Worm (Caenorhabditis elegans) whole organism, L1 larva: Measurements from ENCODE around the gene mup-4.

ENCODE experiments used
- C04F5.9 ChIP-seq: sonication (generic microtip); optimal IDR thresholded peaks from 2 replicates; lab custom pipeline; 2016; ENCODE audit warnings: missing genetic modification characterization, missing compliant biosample characterization
- C16A3.4 ChIP-seq: fragments of 150-350 bp; optimal IDR thresholded peaks from 2 replicates; lab custom pipeline; 2014; ENCODE audit warnings: missing biosample characterization, missing genetic modification characterization
- C34B4.2 ChIP-seq: sonication (generic microtip); optimal IDR thresholded peaks from 2 replicates; lab custom pipeline; 2017; ENCODE audit warnings: mild to moderate bottlenecking, missing genetic modification characterization, missing compliant biosample characterization
- Y116A8C.19 ChIP-seq: sonication (generic microtip); optimal IDR thresholded peaks from 2 replicates; lab custom pipeline; 2016; ENCODE audit warnings: missing compliant biosample characterization, missing genetic modification characterization, borderline replicate concordance
- aha-1 ChIP-seq: fragments of 150-350 bp; optimal IDR thresholded peaks from 2 replicates; lab custom pipeline; 2014; ENCODE audit warnings: missing biosample characterization, missing genetic modification characterization
- alr-1 ChIP-seq: fragments of 200-800 bp; sonication (Bioruptor generic); optimal IDR thresholded peaks from 2 replicates; lab custom pipeline; 2018; ENCODE audit warnings: borderline replicate concordance, mild to moderate bottlenecking, missing genetic modification characterization, missing compliant biosample characterization
- ama-1 ChIP-seq: fragments of 150-350 bp; optimal IDR thresholded peaks from 2 replicates; lab custom pipeline; 2014
- blmp-1 ChIP-seq: fragments of 150-350 bp; optimal IDR thresholded peaks from 2 replicates; lab custom pipeline; 2014; ENCODE audit warnings: missing biosample characterization, missing genetic modification characterization
- ceh-63 ChIP-seq: fragments of 200-800 bp; sonication (Bioruptor generic); optimal IDR thresholded peaks from 2 replicates; lab custom pipeline; 2018; ENCODE audit warnings: mild to moderate bottlenecking, missing genetic modification characterization, missing compliant biosample characterization
- ceh-82 ChIP-seq, 3 experiments: fragments of 150-350 bp in 1 of 3; sonication (generic microtip) in 2 of 3; optimal IDR thresholded peaks; 2 replicates each; lab custom pipeline; 2014 to 2017; ENCODE audit warnings: missing biosample characterization in 3 of 3, missing genetic modification characterization in 3 of 3
- ceh-90 ChIP-seq: sonication (generic microtip); optimal IDR thresholded peaks from 2 replicates; lab custom pipeline; 2016; ENCODE audit warnings: missing genetic modification characterization, missing compliant biosample characterization
- dpl-1 ChIP-seq, 3 experiments: fragments of 150-350 bp in 2 of 3; sonication (generic microtip) in 1 of 3; optimal IDR thresholded peaks; 2 replicates each; lab custom pipeline; 2014 to 2017; ENCODE audit warnings: missing biosample characterization in 3 of 3, missing genetic modification characterization in 3 of 3, missing genetic modification reagents in 3 of 3
- dsc-1 ChIP-seq: sonication (generic microtip); optimal IDR thresholded peaks from 2 replicates; lab custom pipeline; 2016; ENCODE audit warnings: mild to moderate bottlenecking, missing genetic modification characterization, missing compliant biosample characterization
- efl-1 ChIP-seq, 4 experiments: fragments of 150-350 bp; optimal IDR thresholded peaks in 3 of 4; peaks in 1 of 4; 1 replicate in 1 of 4; 2 replicates in 3 of 4; lab custom pipeline; 2014; ENCODE audit warnings: missing biosample characterization in 2 of 4, missing genetic modification characterization in 2 of 4, missing genetic modification reagents in 2 of 4
- efl-3 ChIP-seq: fragments of 200-800 bp; sonication (Bioruptor generic); optimal IDR thresholded peaks from 2 replicates; lab custom pipeline; 2018; ENCODE audit warnings: mild to moderate bottlenecking, missing genetic modification characterization, missing compliant biosample characterization
- egl-13 ChIP-seq: sonication (generic microtip); optimal IDR thresholded peaks from 2 replicates; lab custom pipeline; 2016; ENCODE audit warnings: missing genotype, missing genetic modification reagents, missing genetic modification characterization, missing compliant biosample characterization
- elt-2 ChIP-seq: sonication (generic microtip); optimal IDR thresholded peaks from 2 replicates; lab custom pipeline; 2016; ENCODE audit warnings: missing genetic modification characterization, mild to moderate bottlenecking, inconsistent platforms, missing compliant biosample characterization, missing genetic modification reagents
- fkh-4 ChIP-seq: sonication (generic microtip); optimal IDR thresholded peaks from 2 replicates; lab custom pipeline; 2016; ENCODE audit warnings: missing compliant biosample characterization, missing genetic modification characterization, borderline replicate concordance
- fos-1 ChIP-seq: fragments of 150-350 bp; optimal IDR thresholded peaks from 2 replicates; lab custom pipeline; 2014; ENCODE audit warnings: missing biosample characterization, missing genetic modification characterization
- grh-1 ChIP-seq: fragments of 200-800 bp; sonication (Bioruptor generic); IDR thresholded peaks from 2 replicates; pipeline ENCODE4 v1.3.6; 2022; ENCODE audit warnings: missing genetic modification reagents, missing genetic modification characterization, missing compliant biosample characterization
- hlh-4 ChIP-seq: sonication (generic microtip); optimal IDR thresholded peaks from 2 replicates; lab custom pipeline; 2016; ENCODE audit warnings: mild to moderate bottlenecking, missing genetic modification characterization, missing compliant biosample characterization
- hpl-2 ChIP-seq: fragments of 150-350 bp; optimal IDR thresholded peaks from 2 replicates; lab custom pipeline; 2014; ENCODE audit warnings: missing biosample characterization, missing genetic modification reagents, missing genetic modification characterization
- irx-1 ChIP-seq: sonication (generic microtip); optimal IDR thresholded peaks from 2 replicates; lab custom pipeline; 2016; ENCODE audit warnings: missing genetic modification characterization, missing compliant biosample characterization
- lin-13 ChIP-seq: fragments of 150-350 bp; optimal IDR thresholded peaks from 2 replicates; lab custom pipeline; 2014; ENCODE audit warnings: missing biosample characterization, missing genetic modification reagents, missing genetic modification characterization
- lin-35 ChIP-seq, 2 experiments: fragments of 150-350 bp; optimal IDR thresholded peaks; 2 replicates each; lab custom pipeline; 2014; ENCODE audit warnings: missing biosample characterization in 2 of 2, missing genetic modification characterization in 2 of 2, missing genetic modification reagents in 2 of 2
- lir-3 ChIP-seq: sonication (generic microtip); optimal IDR thresholded peaks from 2 replicates; lab custom pipeline; 2016; ENCODE audit warnings: mild to moderate bottlenecking, missing genetic modification characterization, moderate library complexity, missing compliant biosample characterization; ENCODE audit not compliant: poor library complexity
- lsy-2 ChIP-seq, 2 experiments: fragments of 150-350 bp; optimal IDR thresholded peaks; 2 replicates each; lab custom pipeline; 2014; ENCODE audit warnings: missing biosample characterization in 2 of 2, missing genetic modification characterization in 2 of 2
- mdl-1 ChIP-seq, 2 experiments: fragments of 150-350 bp; optimal IDR thresholded peaks; 2 replicates each; lab custom pipeline; 2014 to 2017; ENCODE audit warnings: missing biosample characterization in 2 of 2, missing genetic modification characterization in 2 of 2, inconsistent platforms in 1 of 2
- mef-2 ChIP-seq: fragments of 150-350 bp; optimal IDR thresholded peaks from 2 replicates; lab custom pipeline; 2014; ENCODE audit warnings: missing biosample characterization, missing genetic modification characterization
- nhr-12 ChIP-seq: sonication (generic microtip); optimal IDR thresholded peaks from 2 replicates; lab custom pipeline; 2017; ENCODE audit warnings: missing biosample characterization, missing genetic modification characterization
- nhr-19 ChIP-seq: fragments of 200-800 bp; sonication (Bioruptor generic); conservative IDR thresholded peaks from 2 replicates; pipeline ENCODE4 v1.3.6; 2022; ENCODE audit warnings: missing genetic modification characterization, missing compliant biosample characterization
- nhr-237 ChIP-seq: fragments of 150-350 bp; optimal IDR thresholded peaks from 2 replicates; lab custom pipeline; 2014; ENCODE audit warnings: missing biosample characterization, missing genetic modification characterization
- nhr-47 ChIP-seq: sonication (generic microtip); optimal IDR thresholded peaks from 2 replicates; lab custom pipeline; 2016; ENCODE audit warnings: mild to moderate bottlenecking, missing genetic modification characterization, moderate library complexity, missing compliant biosample characterization
- nhr-71 ChIP-seq: sonication (generic microtip); optimal IDR thresholded peaks from 2 replicates; lab custom pipeline; 2016; ENCODE audit warnings: mild to moderate bottlenecking, missing genetic modification characterization, moderate library complexity, missing compliant biosample characterization
- nhr-77 ChIP-seq: fragments of 150-350 bp; optimal IDR thresholded peaks from 2 replicates; lab custom pipeline; 2014; ENCODE audit warnings: missing biosample characterization, missing genetic modification characterization
- nhr-84 ChIP-seq: sonication (generic microtip); optimal IDR thresholded peaks from 2 replicates; lab custom pipeline; 2017; ENCODE audit warnings: missing biosample characterization, missing genetic modification characterization
- nhr-90 ChIP-seq: sonication (generic microtip); optimal IDR thresholded peaks from 2 replicates; lab custom pipeline; 2016; ENCODE audit warnings: mild to moderate bottlenecking, missing genetic modification characterization, missing compliant biosample characterization; ENCODE audit not compliant: poor library complexity
- pag-3 ChIP-seq: sonication (generic microtip); optimal IDR thresholded peaks from 2 replicates; lab custom pipeline; 2017; ENCODE audit warnings: missing genetic modification characterization, mild to moderate bottlenecking, missing compliant biosample characterization, antibody characterized with exemption, borderline replicate concordance; ENCODE audit not compliant: insufficient read depth
- pax-3 ChIP-seq: fragments of 200-800 bp; sonication (Bioruptor generic); optimal IDR thresholded peaks from 2 replicates; lab custom pipeline; 2018; ENCODE audit warnings: mild to moderate bottlenecking, missing genetic modification characterization, moderate library complexity, missing compliant biosample characterization
- pqm-1 ChIP-seq: sonication (generic microtip); optimal IDR thresholded peaks from 3 replicates; lab custom pipeline; 2017; ENCODE audit warnings: missing biosample characterization, missing genetic modification characterization
- rnt-1 ChIP-seq: sonication (generic microtip); optimal IDR thresholded peaks from 2 replicates; lab custom pipeline; 2016; ENCODE audit warnings: mild to moderate bottlenecking, missing genetic modification characterization, moderate library complexity, missing compliant biosample characterization
- snpc-4 ChIP-seq: fragments of 150-350 bp; optimal IDR thresholded peaks from 2 replicates; lab custom pipeline; 2014; ENCODE audit warnings: missing biosample characterization, missing genetic modification characterization
- sox-4 ChIP-seq: sonication (generic microtip); optimal IDR thresholded peaks from 2 replicates; lab custom pipeline; 2016; ENCODE audit warnings: missing genetic modification characterization, missing compliant biosample characterization
- sptf-1 ChIP-seq: fragments of 150-350 bp; optimal IDR thresholded peaks from 2 replicates; lab custom pipeline; 2014; ENCODE audit warnings: missing biosample characterization, missing genetic modification characterization
- sup-37 ChIP-seq: fragments of 200-800 bp; sonication (Bioruptor generic); optimal IDR thresholded peaks from 2 replicates; lab custom pipeline; 2018; ENCODE audit warnings: mild to moderate bottlenecking, missing genetic modification characterization, missing compliant biosample characterization
- swsn-7 ChIP-seq: sonication (generic microtip); optimal IDR thresholded peaks from 2 replicates; lab custom pipeline; 2016; ENCODE audit warnings: missing genetic modification characterization, missing compliant biosample characterization
- unc-86 ChIP-seq: sonication (generic microtip); optimal IDR thresholded peaks from 2 replicates; lab custom pipeline; 2016; ENCODE audit warnings: missing genetic modification characterization, missing compliant biosample characterization
- unc-98 ChIP-seq: fragments of 200-800 bp; sonication (Bioruptor generic); IDR thresholded peaks from 2 replicates; pipeline ENCODE4 v1.3.6; 2022; ENCODE audit warnings: missing genetic modification characterization, missing compliant biosample characterization
- vab-15 ChIP-seq: sonication (generic microtip); optimal IDR thresholded peaks from 2 replicates; lab custom pipeline; 2017; ENCODE audit warnings: missing genotype, mild to moderate bottlenecking, missing genetic modification characterization, missing compliant biosample characterization
- xbp-1 ChIP-seq: sonication (generic microtip); optimal IDR thresholded peaks from 2 replicates; lab custom pipeline; 2016; ENCODE audit warnings: missing genetic modification characterization, missing compliant biosample characterization
- ztf-11 ChIP-seq, 2 experiments: sonication (generic microtip); optimal IDR thresholded peaks; 2 replicates each; lab custom pipeline; 2016 to 2017; ENCODE audit warnings: missing genetic modification characterization in 2 of 2, missing biosample characterization in 1 of 2, missing compliant biosample characterization in 1 of 2
- ztf-4 ChIP-seq: fragments of 150-350 bp; optimal IDR thresholded peaks from 2 replicates; lab custom pipeline; 2014; ENCODE audit warnings: missing biosample characterization, missing genetic modification characterization

The mup-4 gene

DNA sequence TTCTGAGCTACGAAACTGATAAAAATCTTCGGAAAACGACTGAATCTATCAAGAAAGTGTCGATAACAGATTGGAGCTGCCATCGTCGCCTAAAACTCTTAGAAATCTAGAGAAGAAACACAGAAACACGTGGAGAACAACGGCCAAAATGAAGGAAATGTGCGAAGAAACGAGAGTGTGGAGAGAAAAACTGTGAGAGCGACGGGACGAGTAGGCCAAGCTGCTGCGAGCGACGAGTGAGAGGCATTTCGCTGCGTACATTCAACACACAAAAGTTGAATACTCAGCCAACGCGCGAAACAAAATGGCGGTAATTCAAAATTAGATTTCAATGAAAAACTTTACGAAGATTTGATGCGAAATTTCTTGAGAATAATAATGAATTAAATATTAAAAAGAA, 9.4 kb upstream of the mup-4 start (continued):
- no peak for TF ChIP-seq efl-3
- no peak for TF ChIP-seq sox-4 (tag; lab: Kevin White, UChicago)
- TF ChIP-seq xbp-1 = peak; percentile 83
- peak; percentile 99 for TF ChIP-seq lin-13 (GFP tag; lab: Kevin White, UChicago)
- peak; percentile 79 for TF ChIP-seq nhr-77
- TF ChIP-seq lsy-2 (tag; optimal IDR thresholded peaks at IDR 0.05; lab: Kevin White, UChicago) = peak; percentile 89 to 90
- TF ChIP-seq blmp-1 (tag; lab: Kevin White, UChicago) = peak; percentile 69
- peak; percentile 84 for TF ChIP-seq nhr-19 (GFP tag; lab: Robert Waterston, UW)
- peak; percentile 94 for TF ChIP-seq nhr-71 (tag; lab: Kevin White, UChicago)
- TF ChIP-seq rnt-1 (tag; lab: Kevin White, UChicago) = peak; percentile 86
- TF ChIP-seq C34B4.2 (tag; lab: Kevin White, UChicago) = no peak
- TF ChIP-seq mdl-1 (tag; optimal IDR thresholded peaks at IDR 0.05; lab: Kevin White, UChicago) = peak in 1 of 2 experiments; percentile 93
- peak; percentile 3 for TF ChIP-seq pag-3 (tag; lab: Kevin White, UChicago)
- peak; percentile 77 for TF ChIP-seq pax-3 (tag; lab: Kevin White, UChicago)
- peak; percentile 48 for TF ChIP-seq nhr-237 (tag; lab: Kevin White, UChicago)
- peak; percentile 47; the same call in 1 of the 2 replicates for TF ChIP-seq grh-1
- TF ChIP-seq hlh-4 = no peak
- peak; percentile 70 for TF ChIP-seq snpc-4
- TF ChIP-seq ztf-11 (tag; optimal IDR thresholded peaks at IDR 0.05; lab: Kevin White, UChicago) = no peak
- peak; percentile 35 for TF ChIP-seq fkh-4
- TF ChIP-seq C16A3.4 = peak; percentile 85
- TF ChIP-seq pqm-1 (tag; lab: Kevin White, UChicago) = no peak
- TF ChIP-seq ztf-4 (tag; lab: Kevin White, UChicago) = peak; percentile 62
- peak; percentile 30 for TF ChIP-seq irx-1 (tag; lab: Kevin White, UChicago)
- no peak for TF ChIP-seq nhr-12
- TF ChIP-seq mef-2 (tag; lab: Kevin White, UChicago) = no peak
- TF ChIP-seq C04F5.9 (tag; lab: Kevin White, UChicago) = peak; percentile 63
- no peak for TF ChIP-seq ceh-90 (tag; lab: Kevin White, UChicago)
- no peak for TF ChIP-seq unc-98 (GFP tag; lab: Robert Waterston, UW)
- peak; percentile 63 for TF ChIP-seq egl-13 (tag; lab: Kevin White, UChicago)
- no peak for TF ChIP-seq Y116A8C.19 (tag; lab: Kevin White, UChicago)
- no peak for TF ChIP-seq alr-1 (tag; lab: Kevin White, UChicago)
- no peak for TF ChIP-seq ama-1
- peak; percentile 95 to 98 (median 96) for TF ChIP-seq dpl-1 (GFP tag; optimal IDR thresholded peaks at IDR 0.05; lab: Kevin White, UChicago)
- TF ChIP-seq dsc-1 (tag; lab: Kevin White, UChicago) = peak; percentile 77
- TF ChIP-seq lin-35 (GFP tag; optimal IDR thresholded peaks at IDR 0.05; lab: Kevin White, UChicago) = peak; percentile 98 to 99
- peak; percentile 97 for TF ChIP-seq efl-1 (optimal IDR thresholded peaks at IDR 0.05; lab: Kevin White, UChicago)
- peak; percentile 97 to 99 for TF ChIP-seq efl-1 (GFP tag; optimal IDR thresholded peaks at IDR 0.05 in 1 of 2; lab: Kevin White, UChicago)
- TF ChIP-seq nhr-84 (tag; lab: Kevin White, UChicago) = no peak
- peak; percentile 86 for TF ChIP-seq nhr-47 (tag; lab: Kevin White, UChicago)
- peak; percentile 62 for TF ChIP-seq sup-37
- no peak for TF ChIP-seq sptf-1 (tag; lab: Kevin White, UChicago)
- no peak for TF ChIP-seq ceh-63
- peak; percentile 84 for TF ChIP-seq swsn-7 (tag; lab: Kevin White, UChicago)
- TF ChIP-seq unc-86 (tag; lab: Kevin White, UChicago) = peak; percentile 73
- peak; percentile 66 for TF ChIP-seq fos-1 (tag; lab: Kevin White, UChicago)
- TF ChIP-seq hpl-2 = no peak
- peak; percentile 21 for TF ChIP-seq vab-15
- TF ChIP-seq lir-3 (tag; lab: Kevin White, UChicago) = peak; percentile 70
- TF ChIP-seq elt-2 (tag; lab: Kevin White, UChicago) = peak; percentile 64
- peak; percentile 45 for TF ChIP-seq aha-1 (tag; lab: Kevin White, UChicago)
- peak; percentile 78 for TF ChIP-seq nhr-90
- peak; percentile 71 to 86 (median 75) for TF ChIP-seq ceh-82 (tag; optimal IDR thresholded peaks at IDR 0.05; lab: Kevin White, UChicago)
